Fruit fly (Drosophila melanogaster): ENCODE data around the gene CG3108.
A peak's percentile ranks its signal among the peaks of the same experiment; 100 is the strongest.

The CG3108 gene

DNA sequence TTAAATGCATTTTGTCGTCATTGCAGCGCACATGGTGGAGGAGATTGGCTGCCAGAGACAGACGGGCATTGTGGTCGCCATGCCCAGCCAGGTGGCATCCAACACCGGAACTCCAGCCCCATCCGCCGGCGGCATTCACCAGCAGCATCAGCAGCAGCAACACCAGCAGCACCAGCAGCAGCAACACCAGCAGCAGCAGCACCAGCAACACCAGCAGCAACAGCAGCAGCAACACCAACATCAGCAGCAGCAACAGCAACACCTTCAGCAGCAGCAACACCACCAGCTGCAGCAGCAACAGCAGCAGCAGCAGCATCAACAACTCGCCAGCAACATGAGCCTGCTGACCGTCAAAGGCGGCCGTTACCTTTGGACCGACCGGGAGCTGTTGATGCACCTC lies 28.6 kb downstream of the CG3108 start:
- TF ChIP-seq Dfd (GFP tag; optimal IDR thresholded peaks at IDR 0.05) (peak in 1 of 2 experiments; percentile 39), bowl (GFP tag; IDR thresholded peaks at IDR 0.05) (no peak), Med (GFP tag) (peak; percentile 14)

DNA sequence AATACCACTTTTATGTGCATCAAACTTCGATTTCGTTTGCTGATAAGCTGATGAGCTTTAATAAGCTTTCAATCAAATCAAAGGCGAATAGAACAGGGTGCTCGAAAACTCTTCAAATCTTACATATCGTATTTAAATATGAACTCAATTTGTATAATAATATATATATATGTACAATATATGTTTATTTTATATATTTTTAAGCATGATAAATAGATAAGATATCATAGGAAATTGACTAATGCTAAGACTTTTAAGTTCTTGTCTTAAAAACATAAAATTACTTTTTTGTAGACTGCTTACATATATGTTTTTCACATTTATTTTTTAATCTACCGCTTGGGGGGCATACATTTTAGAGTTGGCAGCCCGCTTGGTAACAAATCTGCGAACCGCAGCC lies 29.5 kb downstream of the CG3108 start, which contains the start of gene CG15772:
Gene CG15772, plus strand, starts transcription at position 301 of the 400 bp plus-strand sequence.
- TF ChIP-seq CG10209 (GFP tag; optimal IDR thresholded peaks at IDR 0.05), result no peak
- no peak for TF ChIP-seq Dek (tag; optimal IDR thresholded peaks at IDR 0.05)
- no peak for TF ChIP-seq bab2 (GFP tag; optimal IDR thresholded peaks at IDR 0.05)
- TF ChIP-seq gcm (GFP tag; optimal IDR thresholded peaks at IDR 0.05), result no peak
- TF ChIP-seq CG4820 (GFP tag; optimal IDR thresholded peaks at IDR 0.05), result no peak

DNA sequence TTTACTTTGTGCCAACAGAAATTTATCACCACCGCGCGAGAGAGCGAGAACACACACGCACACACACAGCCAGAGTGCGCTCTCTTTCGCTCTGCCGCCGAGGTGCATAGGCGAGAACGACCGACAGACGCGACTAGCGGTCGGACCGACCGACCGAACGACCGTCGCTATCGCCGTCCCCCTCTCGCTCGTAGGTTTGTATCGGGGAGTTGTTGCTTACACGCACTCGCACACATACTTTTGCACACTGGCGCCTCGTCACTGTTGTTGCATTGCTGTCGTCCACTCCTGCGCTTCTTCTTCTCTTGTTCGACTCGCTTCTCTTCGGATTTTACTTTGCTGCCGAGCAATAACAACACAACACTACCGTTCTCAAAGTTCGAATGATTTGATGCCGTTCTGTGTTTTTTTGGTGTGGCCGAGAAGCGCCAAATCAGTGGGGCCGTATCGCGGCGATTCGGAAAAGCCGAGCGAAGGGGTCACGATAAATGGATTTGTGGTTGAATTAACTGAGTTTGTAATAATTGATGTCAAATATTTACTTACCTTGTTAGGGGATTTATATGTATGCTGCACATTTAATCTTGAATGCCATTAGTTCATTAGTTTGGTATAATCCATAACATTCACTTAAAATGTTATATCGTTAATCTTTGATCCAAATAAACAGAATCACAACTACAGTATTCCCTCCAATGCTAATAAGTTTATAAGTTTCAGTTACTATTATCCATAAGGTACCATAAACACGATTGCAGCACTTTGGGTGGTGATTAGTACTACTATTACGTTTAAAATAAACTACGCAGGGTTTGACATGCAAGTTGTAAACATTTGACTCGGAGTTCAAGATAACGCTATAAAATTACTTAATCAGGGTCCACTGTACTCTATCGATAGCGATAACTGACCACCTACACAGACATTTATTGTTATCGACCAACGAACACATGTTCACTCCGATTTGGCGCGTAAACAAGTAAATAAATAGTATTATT lies 34.3 kb downstream of the CG3108 start, which contains the start of the genes IntS6 and Rtel1:
Gene IntS6, minus strand, starts transcription at position 391 of the 998 bp plus-strand sequence.
Gene Rtel1, plus strand, starts transcription at position 884 of the 998 bp plus-strand sequence.
- TF ChIP-seq Xrp1 (GFP tag; IDR thresholded peaks at IDR 0.05) (peak; percentile 91), eyg (GFP tag; optimal IDR thresholded peaks at IDR 0.05) (peak; percentile 77), NC2β (GFP tag; optimal IDR thresholded peaks at IDR 0.05) (peak; percentile 77), usp (GFP tag; optimal IDR thresholded peaks at IDR 0.05) (no peak), B-H1 (GFP tag; IDR thresholded peaks at IDR 0.05) (peak; percentile 76), E2f2 (GFP tag; IDR thresholded peaks at IDR 0.05) (peak; percentile 62), pan (optimal IDR thresholded peaks at IDR 0.05) (no peak), pan (GFP tag; optimal IDR thresholded peaks at IDR 0.05 in 1 of 2, IDR thresholded peaks at IDR 0.05 in 1 of 2) (peak in 1 of 2 experiments; percentile 89), Deaf1 (tag; optimal IDR thresholded peaks at IDR 0.05) (peak; percentile 96), fd96Cb (tag; optimal IDR thresholded peaks at IDR 0.05) (peak; percentile 88), BtbVII (GFP tag; optimal IDR thresholded peaks at IDR 0.05) (peak; percentile 77), eve (GFP tag; optimal IDR thresholded peaks at IDR 0.05) (peak in 1 of 2 experiments; percentile 12), Hmr (GFP tag; optimal IDR thresholded peaks at IDR 0.05) (peak; percentile 86), CG15269 (tag; optimal IDR thresholded peaks at IDR 0.05) (peak; percentile 93), CkIIα-i1 (GFP tag; IDR thresholded peaks at IDR 0.05) (no peak; the same call in 1 of the 2 replicates), Mad (GFP tag; optimal IDR thresholded peaks at IDR 0.05) (peak; percentile 80), mirr (GFP tag; optimal IDR thresholded peaks at IDR 0.05) (peak; percentile 97), dm (GFP tag; optimal IDR thresholded peaks at IDR 0.05) (peak; percentile 84), emc (GFP tag; optimal IDR thresholded peaks at IDR 0.05) (peak; percentile 73), Aef1 (GFP tag; IDR thresholded peaks at IDR 0.05) (peak; percentile 90), NFAT (GFP tag; IDR thresholded peaks at IDR 0.05) (peak; percentile 85), Doc2 (GFP tag; IDR thresholded peaks at IDR 0.05) (peak; percentile 68), CG6175 (GFP tag; IDR thresholded peaks at IDR 0.05) (peak; percentile 65; the same call in 2 of the 3 replicates), dan (GFP tag; IDR thresholded peaks at IDR 0.05) (peak; percentile 77), CG5180 (GFP tag; optimal IDR thresholded peaks at IDR 0.05) (peak; percentile 61), h (optimal IDR thresholded peaks at IDR 0.05) (no peak), psq (GFP tag; optimal IDR thresholded peaks at IDR 0.05) (peak; percentile 54), aop (GFP tag; IDR thresholded peaks at IDR 0.05) (no peak), Fer3 (tag; optimal IDR thresholded peaks at IDR 0.05) (peak; percentile 91), CG9437 (GFP tag; optimal IDR thresholded peaks at IDR 0.05) (peak; percentile 81), Hr51 (GFP tag; optimal IDR thresholded peaks at IDR 0.05) (peak; percentile 89 to 92), CG10654 (GFP tag; optimal IDR thresholded peaks at IDR 0.05) (peak; percentile 84), Hmx (GFP tag; optimal IDR thresholded peaks at IDR 0.05) (peak; percentile 82), CG12071 (GFP tag; optimal IDR thresholded peaks at IDR 0.05) (peak; percentile 88), Bgb (GFP tag; IDR thresholded peaks at IDR 0.05; ENCODE audit: partially characterized antibody) (peak; percentile 44; the same call in 1 of the 2 replicates), ATbp (GFP tag; optimal IDR thresholded peaks at IDR 0.05) (peak; percentile 77), CG14441 (GFP tag; IDR thresholded peaks at IDR 0.05) (peak; percentile 89), luna (GFP tag; optimal IDR thresholded peaks at IDR 0.05) (peak; percentile 71)

Measured in whole organism, embryonic.